Worm (Caenorhabditis elegans): ENCODE results near the gene W10C4.1.

Gene W10C4.1

DNA sequence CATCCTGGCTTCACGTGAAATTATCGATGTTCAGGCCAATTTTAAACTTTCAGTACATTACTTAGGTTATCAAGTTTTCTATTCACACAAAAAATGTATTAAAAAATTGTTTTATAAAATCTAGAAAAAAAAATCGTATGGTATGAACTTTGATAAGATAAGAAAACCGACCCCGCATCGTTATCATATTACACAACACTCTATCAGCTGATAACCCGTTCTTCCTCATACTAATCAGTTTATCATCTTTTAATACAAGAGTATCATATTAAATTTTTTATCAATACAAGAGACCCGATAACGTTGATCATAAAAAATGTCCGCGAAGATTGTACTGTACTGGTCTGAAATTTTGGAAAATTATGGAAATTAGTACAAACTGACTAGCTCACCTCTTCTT is 52.8 kb downstream of the W10C4.1 start:
- no peak for TF ChIP-seq ceh-30 (tag; optimal IDR thresholded peaks at IDR 0.05)
- no peak for TF ChIP-seq ztf-16 (tag; optimal IDR thresholded peaks at IDR 0.05)
- no peak for TF ChIP-seq nhr-11 (tag; optimal IDR thresholded peaks at IDR 0.05)
- TF ChIP-seq ceh-45 (GFP tag; IDR thresholded peaks at IDR 0.05), result no peak
- peak; percentile 70 for TF ChIP-seq pqm-1 (tag; optimal IDR thresholded peaks at IDR 0.05)
- no peak for TF ChIP-seq ama-1 (optimal IDR thresholded peaks at IDR 0.05)
- TF ChIP-seq ceh-19 (GFP tag; optimal IDR thresholded peaks at IDR 0.05), result no peak
- TF ChIP-seq hlh-8 (tag; optimal IDR thresholded peaks at IDR 0.05), result no peak
- TF ChIP-seq eyg-1 (tag; optimal IDR thresholded peaks at IDR 0.05), result no peak
- no peak for TF ChIP-seq fax-1 (tag; optimal IDR thresholded peaks at IDR 0.05)
- TF ChIP-seq ceh-48 (tag; optimal IDR thresholded peaks at IDR 0.05), result no peak
- TF ChIP-seq npax-4 (tag; optimal IDR thresholded peaks at IDR 0.05), result no peak
- TF ChIP-seq elt-2 (tag; optimal IDR thresholded peaks at IDR 0.05), result peak; percentile 100
